Fruit fly (Drosophila melanogaster): Measurements from ENCODE around the gene Ibf2.

Gene Ibf2

dm6 chr3R:9250868-9251267 is 7.4 kb downstream of the Ibf2 start (continued):
- TF ChIP-seq E2f2 (GFP tag; IDR thresholded peaks at IDR 0.05) (0 out of 2 replicates have a peak, but pooled peaks have one; percentile 21), Ssrp (tag; optimal IDR thresholded peaks at IDR 0.05) (peak; percentile 42), twi (tag; optimal IDR thresholded peaks at IDR 0.05) (no peak), so (GFP tag; IDR thresholded peaks at IDR 0.05) (peak; percentile 52; the same call in 1 of the 3 replicates), CG9609 (GFP tag; optimal IDR thresholded peaks at IDR 0.05) (no peak), CG9817 (tag; optimal IDR thresholded peaks at IDR 0.05) (no peak), CG9215 (GFP tag; IDR thresholded peaks at IDR 0.05) (0 out of 2 replicates have a peak, but pooled peaks have one; percentile 14), gcm2 (GFP tag; optimal IDR thresholded peaks at IDR 0.05) (no peak), Hmr (GFP tag; optimal IDR thresholded peaks at IDR 0.05) (no peak), seq (GFP tag; IDR thresholded peaks at IDR 0.05) (no peak), CG17829 (tag; optimal IDR thresholded peaks at IDR 0.05) (peak; percentile 39), Fer2 (tag; optimal IDR thresholded peaks at IDR 0.05) (no peak), Awh (GFP tag; IDR thresholded peaks at IDR 0.05) (0 out of 2 replicates have a peak, but pooled peaks have one; percentile 45), eyg (GFP tag; optimal IDR thresholded peaks at IDR 0.05) (no peak), CG17359 (tag; optimal IDR thresholded peaks at IDR 0.05) (peak; percentile 46), CG1603 (tag; optimal IDR thresholded peaks at IDR 0.05) (peak; percentile 54), Hmx (GFP tag; optimal IDR thresholded peaks at IDR 0.05) (no peak), CG12391 (tag; optimal IDR thresholded peaks at IDR 0.05) (peak; percentile 14), jigr1 (GFP tag; IDR thresholded peaks at IDR 0.05) (no peak), hth (optimal IDR thresholded peaks at IDR 0.05) (no peak), fd3F (GFP tag; optimal IDR thresholded peaks at IDR 0.05) (no peak), CG4360 (GFP tag; IDR thresholded peaks at IDR 0.05) (0 out of 2 replicates have a peak, but pooled peaks have one; percentile 11), CG1529 (GFP tag; optimal IDR thresholded peaks at IDR 0.05) (no peak), Spps (tag; optimal IDR thresholded peaks at IDR 0.05) (no peak), CG4404 (GFP tag; IDR thresholded peaks at IDR 0.05) (no peak), CG8281 (tag; optimal IDR thresholded peaks at IDR 0.05) (no peak), CG6791 (GFP tag; IDR thresholded peaks at IDR 0.05; ENCODE audit: partially characterized antibody) (no peak), Hr78 (GFP tag; optimal IDR thresholded peaks at IDR 0.05) (no peak), D (optimal IDR thresholded peaks at IDR 0.05) (no peak), D (GFP tag; optimal IDR thresholded peaks at IDR 0.05) (no peak), Sry-δ (GFP tag; optimal IDR thresholded peaks at IDR 0.05) (no peak), tll (GFP tag; optimal IDR thresholded peaks at IDR 0.05) (no peak), TFAM (GFP tag; optimal IDR thresholded peaks at IDR 0.05) (no peak), nerfin-2 (GFP tag; IDR thresholded peaks at IDR 0.05; ENCODE audit: partially characterized antibody) (no peak), CG31365 (tag; optimal IDR thresholded peaks at IDR 0.05) (no peak), CG3838 (GFP tag; optimal IDR thresholded peaks at IDR 0.05) (no peak), dati (GFP tag; IDR thresholded peaks at IDR 0.05) (no peak), dmrt99B (tag; optimal IDR thresholded peaks at IDR 0.05) (no peak), Myb (GFP tag; optimal IDR thresholded peaks at IDR 0.05) (no peak), CG2875 (GFP tag; optimal IDR thresholded peaks at IDR 0.05) (peak; percentile 27), CG9437 (GFP tag; optimal IDR thresholded peaks at IDR 0.05) (no peak), CG3995 (GFP tag; optimal IDR thresholded peaks at IDR 0.05) (no peak), br (optimal IDR thresholded peaks at IDR 0.05) (no peak), wek (GFP tag; optimal IDR thresholded peaks at IDR 0.05) (no peak), CG7745 (tag; optimal IDR thresholded peaks at IDR 0.05) (no peak), nerfin-1 (tag; optimal IDR thresholded peaks at IDR 0.05) (no peak), CG8765 (GFP tag; IDR thresholded peaks at IDR 0.05) (no peak), wdn (GFP tag; IDR thresholded peaks at IDR 0.05) (no peak), Bgb (GFP tag; IDR thresholded peaks at IDR 0.05; ENCODE audit: partially characterized antibody) (no peak), MBD-R2 (GFP tag; IDR thresholded peaks at IDR 0.05) (no peak), CG8359 (GFP tag; optimal IDR thresholded peaks at IDR 0.05; ENCODE audit: borderline replicate concordance) (no peak)

Measured in whole organism, embryonic.